Fruit fly (Drosophila melanogaster) whole organism, adult: ENCODE data around the gene Polr2A.

Experiments
- CG11617 ChIP-seq: fragments of 200-800 bp; sonication (Bioruptor generic); optimal IDR thresholded peaks from 2 replicates; lab custom pipeline; 2017; ENCODE audit warnings: mild to moderate bottlenecking, missing biosample characterization, missing genetic modification reagents, missing genetic modification characterization
- CG12768 ChIP-seq: fragments of 200-800 bp; sonication (Bioruptor generic); optimal IDR thresholded peaks from 2 replicates; lab custom pipeline; 2017; ENCODE audit warnings: missing biosample characterization, missing genetic modification characterization, mild to moderate bottlenecking, moderate library complexity, missing genetic modification reagents
- CG14711 ChIP-seq: fragments of 200-800 bp; sonication (Bioruptor generic); optimal IDR thresholded peaks from 2 replicates; lab custom pipeline; 2018; ENCODE audit warnings: missing biosample characterization, mild to moderate bottlenecking, missing genetic modification characterization, moderate library complexity
- CG1620 ChIP-seq: fragments of 200-800 bp; sonication (Bioruptor generic); optimal IDR thresholded peaks from 2 replicates; lab custom pipeline; 2016; ENCODE audit warnings: missing biosample characterization, missing genetic modification characterization
- CG33017 ChIP-seq: fragments of 200-800 bp; sonication (Bioruptor generic); optimal IDR thresholded peaks from 2 replicates; lab custom pipeline; 2018; ENCODE audit warnings: missing biosample characterization, mild to moderate bottlenecking, missing genetic modification characterization, moderate library complexity
- CG5204 ChIP-seq: fragments of 200-800 bp; sonication (Bioruptor generic); optimal IDR thresholded peaks from 2 replicates; lab custom pipeline; 2016; ENCODE audit warnings: missing biosample characterization, missing genetic modification characterization
- CG7045 ChIP-seq: fragments of 200-800 bp; sonication (Bioruptor generic); optimal IDR thresholded peaks from 2 replicates; lab custom pipeline; 2017; ENCODE audit warnings: missing biosample characterization, mild to moderate bottlenecking, missing genetic modification characterization
- CG7101 ChIP-seq: fragments of 200-800 bp; sonication (Bioruptor generic); optimal IDR thresholded peaks from 2 replicates; lab custom pipeline; 2018; ENCODE audit warnings: missing biosample characterization, mild to moderate bottlenecking, missing genetic modification characterization, moderate library complexity
- Clk ChIP-seq: fragments of 200-800 bp; sonication (Bioruptor generic); optimal IDR thresholded peaks from 2 replicates; lab custom pipeline; 2017; ENCODE audit warnings: missing biosample characterization, missing genetic modification characterization
- Crg-1 ChIP-seq: fragments of 200-800 bp; sonication (Bioruptor generic); optimal IDR thresholded peaks from 2 replicates; lab custom pipeline; 2016; ENCODE audit warnings: missing biosample characterization, missing genetic modification characterization
- Hr96 ChIP-seq: fragments of 200-800 bp; sonication (Bioruptor generic); optimal IDR thresholded peaks from 2 replicates; lab custom pipeline; 2016; ENCODE audit warnings: missing biosample characterization, missing genetic modification characterization
- Mnt ChIP-seq: fragments of 200-800 bp; sonication (Bioruptor generic); optimal IDR thresholded peaks from 2 replicates; lab custom pipeline; 2016; ENCODE audit warnings: missing biosample characterization, mild to moderate bottlenecking, missing genetic modification characterization
- bab1 ChIP-seq: fragments of 200-800 bp; sonication (Bioruptor generic); optimal IDR thresholded peaks from 3 replicates; lab custom pipeline; 2019; ENCODE audit warnings: missing biosample characterization, mild to moderate bottlenecking, missing genetic modification characterization, moderate library complexity
- cic ChIP-seq: fragments of 200-800 bp; sonication (Bioruptor generic); optimal IDR thresholded peaks from 2 replicates; lab custom pipeline; 2017; ENCODE audit warnings: missing biosample characterization, mild to moderate bottlenecking, missing genetic modification characterization, moderate library complexity
- cnc ChIP-seq, 2 experiments: fragments of >200 bp; optimal IDR thresholded peaks; 2 replicates each; lab custom pipeline; 2017
- kay ChIP-seq: fragments of 200-800 bp; sonication (Bioruptor generic); peaks from one replicate; lab custom pipeline; 2016; ENCODE audit warnings: missing biosample characterization, missing genetic modification characterization, borderline replicate concordance
- ovo ChIP-seq: fragments of 200-800 bp; sonication (Bioruptor generic); optimal IDR thresholded peaks from 2 replicates; lab custom pipeline; 2016; ENCODE audit warnings: missing biosample characterization, missing genetic modification characterization
- pad ChIP-seq: fragments of 200-800 bp; sonication (Bioruptor generic); optimal IDR thresholded peaks from 3 replicates; lab custom pipeline; 2017; ENCODE audit warnings: missing biosample characterization, missing genetic modification characterization, mild to moderate bottlenecking, moderate library complexity, missing genetic modification reagents
- tj ChIP-seq: fragments of 200-800 bp; sonication (Bioruptor generic); optimal IDR thresholded peaks from 3 replicates; lab custom pipeline; 2017; ENCODE audit warnings: missing biosample characterization, mild to moderate bottlenecking, missing genetic modification characterization, moderate library complexity
- toe ChIP-seq: fragments of 200-800 bp; sonication (Bioruptor generic); optimal IDR thresholded peaks from 2 replicates; lab custom pipeline; 2016; ENCODE audit warnings: missing biosample characterization, missing genetic modification characterization

Polr2A gene

DNA sequence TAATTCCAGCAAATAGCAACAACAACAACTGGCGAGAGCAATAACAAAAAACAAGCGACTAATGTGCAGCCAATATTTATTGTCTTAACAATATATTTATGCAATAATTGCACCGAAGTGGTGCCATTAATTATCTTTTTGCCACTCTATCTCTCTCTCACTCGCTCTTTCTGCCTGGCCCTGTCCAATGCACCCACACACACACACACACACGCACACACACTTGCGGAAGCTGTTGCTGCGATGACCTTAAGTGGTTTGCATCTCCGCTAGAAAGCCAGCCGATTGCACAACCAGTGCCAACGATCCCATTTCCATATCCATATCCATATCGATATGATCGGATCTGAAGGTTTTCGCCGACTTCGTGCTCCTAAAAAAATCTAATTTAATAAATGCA is 49.9 kb downstream of the Polr2A start:
- TF ChIP-seq bab1 (no peak), CG11617 (GFP tag; lab: Kevin White, UChicago) (no peak), CG7045 (GFP tag; lab: Kevin White, UChicago) (no peak), ovo (GFP tag; lab: Kevin White, UChicago) (no peak), CG7101 (no peak), CG33017 (tag; lab: Kevin White, UChicago) (no peak), Crg-1 (GFP tag; lab: Kevin White, UChicago) (no peak), CG5204 (no peak), cnc (optimal IDR thresholded peaks at IDR 0.05; lab: Kevin White, UChicago) (no peak), Hr96 (GFP tag; lab: Kevin White, UChicago) (no peak), cic (GFP tag; lab: Kevin White, UChicago) (no peak), CG1620 (no peak), CG12768 (GFP tag; lab: Kevin White, UChicago) (no peak), Clk (no peak), pad (GFP tag; lab: Kevin White, UChicago) (no peak), kay (GFP tag; lab: Kevin White, UChicago) (no peak)

DNA sequence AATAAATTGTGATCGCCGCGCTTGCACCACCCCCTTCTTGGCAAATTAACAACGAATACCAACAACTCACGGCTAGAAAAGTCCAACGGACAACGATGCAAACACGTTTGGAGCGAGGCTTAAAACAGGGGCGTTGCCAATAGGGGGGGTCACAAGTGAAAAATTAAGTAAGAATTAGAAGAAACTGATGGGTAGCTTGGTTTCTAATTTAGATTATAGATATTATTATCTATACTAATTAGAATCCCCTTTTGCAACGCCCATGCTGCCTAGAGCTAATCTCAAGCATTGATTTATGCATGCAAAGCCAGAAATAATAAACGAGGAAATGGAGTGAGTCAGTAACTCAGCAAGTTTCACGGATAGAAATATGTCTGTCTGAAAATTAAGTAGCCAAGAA is 51.7 kb downstream of the Polr2A start:
- TF ChIP-seq cic (GFP tag; lab: Kevin White, UChicago): no peak
- no peak for TF ChIP-seq Hr96 (GFP tag; lab: Kevin White, UChicago)
- TF ChIP-seq bab1: peak; percentile 43
- TF ChIP-seq CG7101: peak; percentile 76
- peak; percentile 4 for TF ChIP-seq ovo (GFP tag; lab: Kevin White, UChicago)
- TF ChIP-seq CG14711 (tag; lab: Kevin White, UChicago): peak; percentile 65
- no peak for TF ChIP-seq toe (GFP tag; lab: Kevin White, UChicago)
- no peak for TF ChIP-seq cnc (optimal IDR thresholded peaks at IDR 0.05; lab: Kevin White, UChicago)
- TF ChIP-seq CG11617 (GFP tag; lab: Kevin White, UChicago): no peak
- no peak for TF ChIP-seq CG5204
- peak; percentile 8 for TF ChIP-seq CG1620
- TF ChIP-seq tj (GFP tag; lab: Kevin White, UChicago): peak; percentile 66
- TF ChIP-seq CG12768 (GFP tag; lab: Kevin White, UChicago): peak; percentile 45
- peak; percentile 18 for TF ChIP-seq Mnt (GFP tag; lab: Kevin White, UChicago)
- no peak for TF ChIP-seq kay (GFP tag; lab: Kevin White, UChicago)
- TF ChIP-seq CG33017 (tag; lab: Kevin White, UChicago): no peak
- TF ChIP-seq pad (GFP tag; lab: Kevin White, UChicago): peak; percentile 18
- peak; percentile 4 for TF ChIP-seq Clk
- no peak for TF ChIP-seq Crg-1 (GFP tag; lab: Kevin White, UChicago)
- peak; percentile 58 for TF ChIP-seq CG7045 (GFP tag; lab: Kevin White, UChicago)

DNA sequence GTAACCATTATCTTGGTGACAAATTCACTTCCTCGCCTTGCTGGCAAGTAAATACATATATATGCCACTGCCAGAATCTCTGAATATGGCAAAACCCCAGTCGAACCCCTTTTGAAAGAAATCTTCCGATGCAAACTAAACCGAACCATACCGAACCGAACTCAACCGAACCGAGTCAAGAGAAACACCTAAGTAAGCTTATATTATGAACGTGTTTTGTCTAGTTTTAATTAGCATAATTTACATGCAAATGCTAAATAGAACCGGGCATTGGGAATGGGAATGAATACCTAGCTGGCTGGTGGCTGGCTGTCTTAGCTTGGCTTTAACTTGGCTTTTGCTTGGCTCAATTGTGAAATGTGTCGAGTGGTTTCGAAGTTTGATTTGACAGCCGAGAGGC is 52.8 kb downstream of the Polr2A start:
- no peak for TF ChIP-seq pad (GFP tag; lab: Kevin White, UChicago)
- no peak for TF ChIP-seq CG33017 (tag; lab: Kevin White, UChicago)
- no peak for TF ChIP-seq Hr96 (GFP tag; lab: Kevin White, UChicago)
- no peak for TF ChIP-seq CG5204
- no peak for TF ChIP-seq CG12768 (GFP tag; lab: Kevin White, UChicago)
- TF ChIP-seq CG7045 (GFP tag; lab: Kevin White, UChicago): no peak
- no peak for TF ChIP-seq tj (GFP tag; lab: Kevin White, UChicago)
- no peak for TF ChIP-seq cnc (optimal IDR thresholded peaks at IDR 0.05; lab: Kevin White, UChicago)
- TF ChIP-seq CG7101: no peak
- no peak for TF ChIP-seq CG11617 (GFP tag; lab: Kevin White, UChicago)
- TF ChIP-seq Clk: no peak
- TF ChIP-seq toe (GFP tag; lab: Kevin White, UChicago): no peak
- TF ChIP-seq kay (GFP tag; lab: Kevin White, UChicago): no peak
- TF ChIP-seq ovo (GFP tag; lab: Kevin White, UChicago): no peak
- no peak for TF ChIP-seq Mnt (GFP tag; lab: Kevin White, UChicago)
- no peak for TF ChIP-seq cic (GFP tag; lab: Kevin White, UChicago)
- no peak for TF ChIP-seq bab1
- no peak for TF ChIP-seq CG14711 (tag; lab: Kevin White, UChicago)
- no peak for TF ChIP-seq CG1620
- TF ChIP-seq Crg-1 (GFP tag; lab: Kevin White, UChicago): no peak

DNA sequence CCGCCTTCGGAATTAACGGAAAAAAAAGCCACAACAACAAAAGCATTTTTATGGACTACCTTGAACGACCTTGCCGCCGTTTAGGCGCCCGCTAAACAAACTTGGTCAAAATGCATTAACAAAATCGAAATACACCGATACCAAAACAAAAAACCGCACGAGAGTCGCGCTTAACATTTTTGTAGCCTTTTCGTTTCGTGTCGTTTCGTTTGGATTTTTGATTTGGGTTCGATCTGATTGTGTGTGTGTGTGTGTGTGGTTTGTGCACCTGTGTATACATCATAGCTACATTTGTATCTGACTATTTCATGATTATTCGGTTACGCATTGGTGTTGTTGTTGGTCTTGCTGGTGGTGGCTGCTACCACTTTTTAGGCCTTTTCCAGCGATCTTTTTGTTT is 54.6 kb downstream of the Polr2A start:
- TF ChIP-seq kay (GFP tag; lab: Kevin White, UChicago) (no peak), CG12768 (GFP tag; lab: Kevin White, UChicago) (no peak), Clk (no peak), Crg-1 (GFP tag; lab: Kevin White, UChicago) (no peak), ovo (GFP tag; lab: Kevin White, UChicago) (no peak), bab1 (no peak)

DNA sequence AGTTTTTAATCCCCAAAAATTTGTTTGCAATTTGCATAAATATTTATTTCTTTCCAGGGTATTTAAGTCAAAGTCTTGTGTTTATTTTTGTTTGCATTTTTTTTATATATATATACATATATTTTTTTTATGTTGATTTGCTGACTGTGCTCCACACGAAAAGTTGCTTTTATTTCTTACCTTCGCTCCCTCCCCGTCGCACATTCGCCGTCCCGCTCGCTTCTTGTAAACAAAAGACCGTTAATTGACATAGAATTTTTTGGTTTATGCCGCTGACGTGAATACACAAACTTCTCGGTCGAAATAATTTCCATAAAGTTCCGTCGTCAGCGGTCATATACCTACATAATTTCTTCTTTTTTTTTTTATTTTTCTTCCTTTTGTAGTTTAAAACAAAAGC is 57.3 kb downstream of the Polr2A start:
- peak; percentile 90 for TF ChIP-seq tj (GFP tag; lab: Kevin White, UChicago)
- TF ChIP-seq CG12768 (GFP tag; lab: Kevin White, UChicago): no peak
